Worm (Caenorhabditis elegans) whole organism, L4/young adult: ENCODE data around the gene C17B7.3.

Experiments
- W03F9.2 ChIP-seq: fragments of 150-350 bp; optimal IDR thresholded peaks from 2 replicates; lab custom pipeline; 2014; ENCODE audit warnings: missing biosample characterization, missing genetic modification characterization
- dao-5 ChIP-seq: sonication (generic microtip); optimal IDR thresholded peaks from 2 replicates; lab custom pipeline; 2016; ENCODE audit warnings: missing genotype, missing genetic modification characterization, moderate library complexity, missing compliant biosample characterization
- him-1 ChIP-seq: sonication (generic microtip); optimal IDR thresholded peaks from 2 replicates; lab custom pipeline; 2016; ENCODE audit warnings: missing genotype, missing genetic modification reagents, missing genetic modification characterization, missing compliant biosample characterization

- TF ChIP-seq W03F9.2 (peak; percentile 16), dao-5 (tag; lab: Kevin White, UChicago) (no peak), him-1 (tag; lab: Kevin White, UChicago) (peak; percentile 18)
Observed at ce11 chrV:3315308-3315707, 27.3 kb upstream of the C17B7.3 start, which contains the start of gene arrd-19.
